Worm (Caenorhabditis elegans): ENCODE data around the gene npr-15.

DNA sequence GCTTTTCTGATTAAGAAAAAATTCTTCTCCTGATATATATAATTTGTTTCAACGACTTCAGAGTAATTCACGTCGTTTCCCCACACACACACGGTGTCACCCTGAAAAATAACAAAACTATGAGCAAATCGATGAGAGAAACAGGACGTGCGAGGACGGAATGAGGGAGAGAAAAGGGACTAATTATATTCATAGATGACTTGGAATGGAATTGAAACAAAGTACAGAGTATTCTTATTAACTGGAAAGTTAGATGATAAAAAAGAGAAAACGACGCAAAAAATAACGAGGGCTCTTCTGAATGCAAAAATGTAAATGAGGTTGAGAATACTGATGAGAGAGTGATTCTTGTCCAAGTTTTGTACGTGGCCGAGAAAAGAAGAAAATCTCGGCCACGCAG lies 24.1 kb downstream of the npr-15 start, which contains the start of gene C46F11.6:
- no peak for TF ChIP-seq hpl-2 (GFP tag; optimal IDR thresholded peaks at IDR 0.05)
- TF ChIP-seq elt-2 (tag; optimal IDR thresholded peaks at IDR 0.05): no peak

Data from whole organism, L1 larva.